Fruit fly (Drosophila melanogaster): ENCODE measurements around the gene Agpat2.

DNA sequence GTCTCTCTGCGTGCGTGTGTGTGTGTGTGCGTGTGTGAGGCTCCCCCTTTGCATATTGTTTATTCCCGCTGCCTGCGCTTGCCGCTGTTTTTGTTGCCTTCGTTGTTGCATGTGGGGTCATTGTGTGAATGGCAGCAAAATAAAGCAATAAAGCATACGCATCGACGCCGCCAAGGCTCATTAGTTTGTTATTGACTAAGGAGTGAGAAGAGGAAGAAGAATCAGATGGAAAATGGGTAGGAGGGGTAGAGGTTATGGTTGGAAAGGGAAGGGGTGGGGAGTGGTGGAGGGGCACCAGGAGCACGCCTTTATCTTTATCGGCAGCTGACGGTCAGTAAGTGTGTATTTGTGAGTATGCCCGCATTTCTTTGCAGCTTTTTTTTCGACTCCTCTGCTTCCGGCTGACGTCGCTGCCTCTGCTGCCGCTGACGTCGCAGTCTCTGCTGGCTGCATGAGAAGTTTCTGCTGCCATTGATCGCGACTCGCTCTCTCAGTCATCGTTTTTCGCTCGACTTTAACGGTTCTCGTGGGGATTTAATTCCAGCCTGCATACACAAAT lies 44.3 kb downstream of the Agpat2 start:
- TF ChIP-seq Myc (optimal IDR thresholded peaks at IDR 0.05): no peak
- no peak for TF ChIP-seq ttk (optimal IDR thresholded peaks at IDR 0.05)
- TF ChIP-seq h (optimal IDR thresholded peaks at IDR 0.05): no peak
- no peak for TF ChIP-seq psq (optimal IDR thresholded peaks at IDR 0.05)
- no peak for TF ChIP-seq Sin3A (optimal IDR thresholded peaks at IDR 0.05)

Data from Kc167 (cell line).